Fruit fly (Drosophila melanogaster) whole organism, prepupa: ENCODE results near the gene E5.

Source experiments
- Blimp-1 ChIP-seq: fragments of 200-800 bp; sonication (Bioruptor generic); optimal IDR thresholded peaks from 3 replicates; lab custom pipeline; 2017; ENCODE audit warnings: missing biosample characterization, missing genetic modification characterization, mild to moderate bottlenecking, moderate library complexity, missing genetic modification reagents
- CG10631 ChIP-seq: fragments of 200-800 bp; sonication (Bioruptor generic); optimal IDR thresholded peaks from 2 replicates; lab custom pipeline; 2016; ENCODE audit warnings: missing biosample characterization, missing genetic modification characterization
- CG10669 ChIP-seq: fragments of 200-800 bp; sonication (Bioruptor generic); optimal IDR thresholded peaks from 3 replicates; lab custom pipeline; 2018; ENCODE audit warnings: missing biosample characterization, mild to moderate bottlenecking, missing genetic modification characterization, moderate library complexity
- CG11294 ChIP-seq: fragments of 200-800 bp; sonication (Bioruptor generic); IDR thresholded peaks from 2 replicates; pipeline ENCODE4 v1.3.6; 2022; ENCODE audit warnings: missing biosample characterization, missing genetic modification characterization
- CG11762 ChIP-seq: fragments of 200-800 bp; sonication (Bioruptor generic); optimal IDR thresholded peaks from 3 replicates; lab custom pipeline; 2016; ENCODE audit warnings: missing biosample characterization, missing genetic modification characterization; ENCODE audit not compliant: insufficient read depth
- CG11902 ChIP-seq: fragments of 200-800 bp; sonication (Bioruptor generic); optimal IDR thresholded peaks from 3 replicates; lab custom pipeline; 2016; ENCODE audit warnings: missing biosample characterization, missing genetic modification characterization
- CG15336 ChIP-seq: fragments of 200-800 bp; sonication (Bioruptor generic); IDR thresholded peaks from 2 replicates; pipeline ENCODE4 v1.3.6; 2022; ENCODE audit warnings: missing biosample characterization, missing genetic modification characterization
- CG1621 ChIP-seq: fragments of 200-800 bp; sonication (Bioruptor generic); optimal IDR thresholded peaks from 3 replicates; lab custom pipeline; 2018; ENCODE audit warnings: missing biosample characterization, mild to moderate bottlenecking, missing genetic modification characterization
- CG16779 ChIP-seq: fragments of 200-800 bp; sonication (Bioruptor generic); optimal IDR thresholded peaks from 3 replicates; lab custom pipeline; 2017; ENCODE audit warnings: missing biosample characterization, mild to moderate bottlenecking, missing genetic modification characterization
- CG3032 ChIP-seq: fragments of 200-800 bp; optimal IDR thresholded peaks from 2 replicates; lab custom pipeline; 2019; ENCODE audit warnings: missing biosample characterization, mild to moderate bottlenecking, missing genetic modification characterization, moderate library complexity
- CG32006 ChIP-seq: fragments of 200-800 bp; sonication (Bioruptor generic); optimal IDR thresholded peaks from 3 replicates; lab custom pipeline; 2017; ENCODE audit warnings: missing biosample characterization, mild to moderate bottlenecking, missing genetic modification characterization
- CG3919 ChIP-seq: fragments of 200-800 bp; sonication (Bioruptor generic); optimal IDR thresholded peaks from 3 replicates; lab custom pipeline; 2016; ENCODE audit warnings: missing biosample characterization, missing genetic modification characterization
- CG4318 ChIP-seq: fragments of 200-800 bp; sonication (Bioruptor generic); optimal IDR thresholded peaks from 3 replicates; lab custom pipeline; 2017; ENCODE audit warnings: missing biosample characterization, mild to moderate bottlenecking, missing genetic modification characterization
- CG6276 ChIP-seq: fragments of 200-800 bp; sonication (Bioruptor generic); optimal IDR thresholded peaks from 2 replicates; lab custom pipeline; 2017; ENCODE audit warnings: missing biosample characterization, mild to moderate bottlenecking, missing genetic modification characterization
- CG6792 ChIP-seq: fragments of 200-800 bp; sonication (Bioruptor generic); optimal IDR thresholded peaks from 3 replicates; lab custom pipeline; 2016; ENCODE audit warnings: missing biosample characterization, missing genetic modification characterization
- CG6808 ChIP-seq: fragments of 200-800 bp; sonication (Bioruptor generic); optimal IDR thresholded peaks from 3 replicates; lab custom pipeline; 2017; ENCODE audit warnings: missing biosample characterization, missing genetic modification characterization, mild to moderate bottlenecking, moderate library complexity, missing genetic modification reagents
- CG6854 ChIP-seq: fragments of 200-800 bp; sonication (Bioruptor generic); optimal IDR thresholded peaks from 2 replicates; lab custom pipeline; 2017; ENCODE audit warnings: missing biosample characterization, mild to moderate bottlenecking, missing genetic modification characterization
- CG8119 ChIP-seq: fragments of 200-800 bp; sonication (Bioruptor generic); IDR thresholded peaks from 3 replicates; pipeline ENCODE4 v1.3.6; 2022; ENCODE audit warnings: missing biosample characterization, missing genetic modification characterization
- CG8319 ChIP-seq: fragments of 200-800 bp; sonication (Bioruptor generic); optimal IDR thresholded peaks from 3 replicates; lab custom pipeline; 2016; ENCODE audit warnings: missing biosample characterization, missing genetic modification characterization
- CG8632 ChIP-seq: fragments of 200-800 bp; sonication (Bioruptor generic); optimal IDR thresholded peaks from 3 replicates; lab custom pipeline; 2016; ENCODE audit warnings: missing biosample characterization, missing genetic modification characterization
- CG9139 ChIP-seq: fragments of 200-800 bp; sonication (Bioruptor generic); optimal IDR thresholded peaks from 3 replicates; lab custom pipeline; 2017; ENCODE audit warnings: missing biosample characterization, mild to moderate bottlenecking, missing genetic modification characterization
- Eip75B ChIP-seq: fragments of 200-800 bp; sonication (Bioruptor generic); optimal IDR thresholded peaks from 3 replicates; lab custom pipeline; 2016; ENCODE audit warnings: missing biosample characterization, missing genetic modification characterization
- Eip78C ChIP-seq: fragments of 200-800 bp; sonication (Bioruptor generic); peaks from one replicate; lab custom pipeline; 2016; ENCODE audit warnings: missing biosample characterization, missing genetic modification characterization
- Eip93F ChIP-seq: fragments of 200-800 bp; sonication (Bioruptor generic); optimal IDR thresholded peaks from 2 replicates; lab custom pipeline; 2016; ENCODE audit warnings: missing biosample characterization, mild to moderate bottlenecking, missing genetic modification characterization
- Ets21C ChIP-seq: fragments of 200-800 bp; sonication (Bioruptor generic); optimal IDR thresholded peaks from 3 replicates; lab custom pipeline; 2016; ENCODE audit warnings: missing biosample characterization, missing genetic modification characterization
- Ets96B ChIP-seq: fragments of 200-800 bp; optimal IDR thresholded peaks from 2 replicates; lab custom pipeline; 2019; ENCODE audit warnings: missing biosample characterization, mild to moderate bottlenecking, missing genetic modification characterization, moderate library complexity
- Gug ChIP-seq: fragments of 200-800 bp; sonication (Bioruptor generic); IDR thresholded peaks from 2 replicates; pipeline ENCODE4 v1.3.6; 2022; ENCODE audit warnings: missing biosample characterization, missing genetic modification characterization
- Hr38 ChIP-seq: sonication (Bioruptor generic); optimal IDR thresholded peaks from 2 replicates; lab custom pipeline; 2016; ENCODE audit warnings: missing biosample characterization, missing genetic modification characterization
- Hr39 ChIP-seq: fragments of 200-800 bp; sonication (Bioruptor generic); optimal IDR thresholded peaks from 2 replicates; lab custom pipeline; 2016; ENCODE audit warnings: missing biosample characterization, missing genetic modification characterization
- Hr4 ChIP-seq: fragments of 200-800 bp; sonication (Bioruptor generic); optimal IDR thresholded peaks from 3 replicates; lab custom pipeline; 2016; ENCODE audit warnings: missing biosample characterization, missing genetic modification characterization
- Lpt ChIP-seq: fragments of 200-800 bp; sonication (Bioruptor generic); optimal IDR thresholded peaks from 3 replicates; lab custom pipeline; 2016; ENCODE audit warnings: missing biosample characterization, missing genetic modification characterization
- Met ChIP-seq: fragments of 200-800 bp; sonication (Bioruptor generic); optimal IDR thresholded peaks from 3 replicates; lab custom pipeline; 2016; ENCODE audit warnings: missing biosample characterization, missing genetic modification characterization
- OdsH ChIP-seq: fragments of 200-800 bp; sonication (Bioruptor generic); optimal IDR thresholded peaks from 3 replicates; lab custom pipeline; 2016; ENCODE audit warnings: missing biosample characterization, missing genetic modification characterization
- Smox ChIP-seq: fragments of 200-800 bp; sonication (Bioruptor generic); optimal IDR thresholded peaks from 3 replicates; lab custom pipeline; 2016; ENCODE audit warnings: missing biosample characterization, missing genetic modification characterization
- Sox102F ChIP-seq: fragments of 200-800 bp; sonication (Bioruptor generic); optimal IDR thresholded peaks from 2 replicates; lab custom pipeline; 2016; ENCODE audit warnings: missing biosample characterization, mild to moderate bottlenecking, missing genetic modification characterization
- Sox15 ChIP-seq: fragments of 200-800 bp; sonication (Bioruptor generic); optimal IDR thresholded peaks from 3 replicates; lab custom pipeline; 2016; ENCODE audit warnings: missing biosample characterization, missing genetic modification characterization
- acj6 ChIP-seq: fragments of 200-800 bp; sonication (Bioruptor generic); optimal IDR thresholded peaks from 3 replicates; lab custom pipeline; 2016; ENCODE audit warnings: missing biosample characterization, missing genetic modification characterization
- cyc ChIP-seq: fragments of 200-800 bp; sonication (Bioruptor generic); optimal IDR thresholded peaks from 3 replicates; lab custom pipeline; 2016; ENCODE audit warnings: missing biosample characterization, missing genetic modification characterization
- dsx ChIP-seq: fragments of 200-800 bp; optimal IDR thresholded peaks from 3 replicates; lab custom pipeline; 2019; ENCODE audit warnings: missing biosample characterization, mild to moderate bottlenecking, missing genetic modification characterization, moderate library complexity; ENCODE audit not compliant: poor library complexity, severe bottlenecking
- eg ChIP-seq: fragments of 200-800 bp; sonication (Bioruptor generic); IDR thresholded peaks from 3 replicates; pipeline ENCODE4 v1.3.6; 2022; ENCODE audit warnings: missing biosample characterization, missing genetic modification characterization
- esn ChIP-seq: fragments of 200-800 bp; sonication (Bioruptor generic); optimal IDR thresholded peaks from 2 replicates; lab custom pipeline; 2016; ENCODE audit warnings: missing biosample characterization, mild to moderate bottlenecking, missing genetic modification characterization, moderate library complexity
- fd59A ChIP-seq: fragments of 200-800 bp; sonication (Bioruptor generic); optimal IDR thresholded peaks from 2 replicates; lab custom pipeline; 2017; ENCODE audit warnings: missing biosample characterization, mild to moderate bottlenecking, missing genetic modification characterization, missing genetic modification reagents
- fd85E ChIP-seq: fragments of 200-800 bp; sonication (Bioruptor generic); optimal IDR thresholded peaks from 3 replicates; lab custom pipeline; 2016; ENCODE audit warnings: missing biosample characterization, missing genetic modification characterization
- fkh ChIP-seq: fragments of 200-800 bp; sonication (Bioruptor generic); optimal IDR thresholded peaks from 3 replicates; lab custom pipeline; 2017; ENCODE audit warnings: missing biosample characterization, mild to moderate bottlenecking, missing genetic modification characterization, moderate library complexity
- lz ChIP-seq: fragments of 200-800 bp; sonication (Bioruptor generic); optimal IDR thresholded peaks from 3 replicates; lab custom pipeline; 2016; ENCODE audit warnings: missing biosample characterization, missing genetic modification characterization
- net ChIP-seq: fragments of 200-800 bp; sonication (Bioruptor generic); optimal IDR thresholded peaks from 3 replicates; lab custom pipeline; 2016; ENCODE audit warnings: missing biosample characterization, missing genetic modification characterization
- salr ChIP-seq, 2 experiments: fragments of 200-800 bp; sonication (Bioruptor generic); optimal IDR thresholded peaks; 3 replicates each; lab custom pipeline; 2016 to 2018; ENCODE audit warnings: missing biosample characterization in 2 of 2, missing genetic modification characterization in 2 of 2, mild to moderate bottlenecking in 1 of 2
- spab ChIP-seq: fragments of 200-800 bp; sonication (Bioruptor generic); optimal IDR thresholded peaks from 2 replicates; lab custom pipeline; 2017; ENCODE audit warnings: missing biosample characterization, mild to moderate bottlenecking, missing genetic modification characterization, missing genetic modification reagents
- ss ChIP-seq, 2 experiments: fragments of 200-800 bp; sonication (Bioruptor generic); optimal IDR thresholded peaks; 2 replicates in 1 of 2; 3 replicates in 1 of 2; lab custom pipeline; 2017 to 2018; ENCODE audit warnings: mild to moderate bottlenecking in 2 of 2, missing biosample characterization in 2 of 2, missing genetic modification characterization in 2 of 2, moderate library complexity in 1 of 2
- svp ChIP-seq: fragments of 200-800 bp; sonication (Bioruptor generic); peaks from one replicate; lab custom pipeline; 2016; ENCODE audit warnings: missing biosample characterization, missing genetic modification characterization
- vri ChIP-seq: fragments of 200-800 bp; sonication (Bioruptor generic); optimal IDR thresholded peaks from 3 replicates; lab custom pipeline; 2016; ENCODE audit warnings: missing biosample characterization, mild to moderate bottlenecking, missing genetic modification characterization

The E5 gene

DNA sequence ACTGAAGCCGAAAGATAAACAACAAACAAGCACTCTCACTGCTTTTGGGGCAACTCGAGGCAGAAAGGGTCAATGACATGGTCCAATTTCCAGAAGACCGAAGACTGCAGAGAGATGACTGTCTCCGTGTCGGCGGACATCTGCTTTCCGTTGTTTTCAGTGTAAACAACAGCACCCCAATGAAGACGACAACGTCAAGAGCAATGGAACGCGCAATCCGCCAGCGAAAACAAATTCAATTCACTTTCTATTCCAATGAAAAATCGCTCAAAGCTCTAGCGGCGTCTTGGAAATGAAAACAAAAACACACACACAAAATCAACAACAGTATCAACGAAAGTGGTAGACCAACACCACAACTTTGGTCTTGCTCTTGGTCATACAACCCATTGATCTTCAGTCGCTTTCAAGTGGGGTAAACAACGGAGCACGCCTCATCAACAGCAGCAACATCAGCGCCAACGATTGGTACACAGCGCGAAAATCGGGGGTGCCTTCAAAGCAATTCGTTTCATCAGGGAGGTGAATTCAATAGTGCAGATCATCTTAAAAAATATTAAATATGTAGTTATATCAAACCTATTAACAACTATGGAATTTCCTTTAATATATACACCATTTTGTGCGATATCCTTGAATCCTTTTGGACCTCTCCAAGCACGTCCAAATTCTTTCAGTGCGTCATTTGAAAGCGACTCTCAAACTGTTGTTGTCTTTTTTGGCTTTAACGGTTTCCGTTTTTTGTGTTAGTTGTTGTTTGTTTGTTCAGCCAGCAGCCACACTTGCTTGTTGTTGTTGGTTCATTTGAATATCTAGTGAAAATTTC is 57.0 kb downstream of the E5 start:
- no peak for TF ChIP-seq Sox15
- peak; percentile 5 for TF ChIP-seq Sox102F (GFP tag; lab: Kevin White, UChicago)
- no peak for TF ChIP-seq CG10631
- no peak for TF ChIP-seq CG11294 (GFP tag; lab: Robert Waterston, UW)
- TF ChIP-seq Met (GFP tag; lab: Kevin White, UChicago) = peak; percentile 28
- no peak for TF ChIP-seq dsx (GFP tag; lab: Kevin White, UChicago)
- peak; percentile 50 for TF ChIP-seq Lpt (GFP tag; lab: Kevin White, UChicago)
- TF ChIP-seq CG9139 (GFP tag; lab: Kevin White, UChicago) = no peak
- no peak for TF ChIP-seq acj6 (GFP tag; lab: Kevin White, UChicago)
- TF ChIP-seq spab = no peak
- TF ChIP-seq CG6276 = peak; percentile 69
- TF ChIP-seq fkh (GFP tag; lab: Kevin White, UChicago) = peak; percentile 65
- no peak for TF ChIP-seq CG3032 (tag; lab: Kevin White, UChicago)
- TF ChIP-seq lz (GFP tag; lab: Kevin White, UChicago) = no peak
- peak; percentile 63 for TF ChIP-seq svp (GFP tag; lab: Kevin White, UChicago)
- TF ChIP-seq eg (GFP tag; lab: Robert Waterston, UW) = peak; percentile 69
- TF ChIP-seq salr (GFP tag; optimal IDR thresholded peaks at IDR 0.05; lab: Kevin White, UChicago) = peak in 1 of 2 experiments; percentile 41
- TF ChIP-seq CG1621 (tag; lab: Kevin White, UChicago) = no peak
- TF ChIP-seq CG6808 (GFP tag; lab: Kevin White, UChicago) = no peak
- TF ChIP-seq CG8319 (GFP tag; lab: Kevin White, UChicago) = no peak
- TF ChIP-seq fd85E (GFP tag; lab: Kevin White, UChicago) = no peak
- TF ChIP-seq CG11762 (GFP tag; lab: Kevin White, UChicago) = no peak
- no peak for TF ChIP-seq CG10669
- TF ChIP-seq CG16779 = no peak
- TF ChIP-seq Eip78C = peak; percentile 49
- TF ChIP-seq CG6792 (GFP tag; lab: Kevin White, UChicago) = no peak
- TF ChIP-seq CG11902 (GFP tag; lab: Kevin White, UChicago) = no peak
- peak; percentile 78 for TF ChIP-seq CG4318 (GFP tag; lab: Kevin White, UChicago)
- TF ChIP-seq Blimp-1 (GFP tag; lab: Kevin White, UChicago) = peak; percentile 39
- TF ChIP-seq ss (GFP tag; optimal IDR thresholded peaks at IDR 0.05; lab: Kevin White, UChicago) = no peak
- peak; percentile 91 for TF ChIP-seq CG32006
- TF ChIP-seq Hr4 (GFP tag; lab: Kevin White, UChicago) = peak; percentile 81
- TF ChIP-seq CG8119 (GFP tag; lab: Robert Waterston, UW) = peak; percentile 83
- no peak for TF ChIP-seq CG8632 (GFP tag; lab: Kevin White, UChicago)
- TF ChIP-seq Hr39 (GFP tag; lab: Kevin White, UChicago) = no peak
- TF ChIP-seq Eip93F (GFP tag; lab: Kevin White, UChicago) = no peak
- TF ChIP-seq net (GFP tag; lab: Kevin White, UChicago) = no peak
- no peak for TF ChIP-seq CG3919 (GFP tag; lab: Kevin White, UChicago)
- TF ChIP-seq OdsH = peak; percentile 41
- no peak for TF ChIP-seq vri (GFP tag; lab: Kevin White, UChicago)
- no peak for TF ChIP-seq esn (GFP tag; lab: Kevin White, UChicago)
- no peak for TF ChIP-seq Smox (GFP tag; lab: Kevin White, UChicago)
- no peak for TF ChIP-seq Eip75B (GFP tag; lab: Kevin White, UChicago)
- TF ChIP-seq CG15336 (GFP tag; lab: Robert Waterston, UW) = peak; percentile 68
- no peak for TF ChIP-seq Ets21C (GFP tag; lab: Kevin White, UChicago)
- no peak for TF ChIP-seq cyc (GFP tag; lab: Kevin White, UChicago)
- TF ChIP-seq fd59A (GFP tag; lab: Kevin White, UChicago) = no peak
- no peak for TF ChIP-seq CG6854
- TF ChIP-seq Ets96B = no peak
- TF ChIP-seq Hr38 (GFP tag; lab: Kevin White, UChicago) = no peak
- peak; percentile 34; the same call in 1 of the 2 replicates for TF ChIP-seq Gug (GFP tag; lab: Robert Waterston, UW)
